Fruit fly (Drosophila melanogaster): ENCODE measurements around the gene LManV.

DNA sequence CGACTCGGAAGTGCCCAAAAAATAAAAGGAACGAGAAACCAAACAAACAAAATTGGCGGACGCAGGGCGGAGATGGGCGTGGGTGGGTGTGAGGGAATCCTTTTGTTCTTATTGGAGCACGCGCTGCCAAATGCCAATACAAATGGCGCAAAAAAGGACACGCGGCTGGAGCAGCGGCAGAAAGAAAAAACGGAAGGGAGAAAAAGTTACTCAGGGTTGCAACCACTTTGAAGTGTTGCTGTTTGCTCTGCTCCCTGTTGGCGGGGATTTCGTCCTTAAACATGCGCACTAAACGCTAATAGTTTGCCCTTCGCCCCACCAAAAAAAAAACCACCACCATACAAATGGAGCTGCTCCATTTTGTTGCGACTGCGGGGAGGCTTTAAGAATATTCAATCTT lies 28.6 kb downstream of the LManV start:
- no peak for TF ChIP-seq sv (GFP tag; optimal IDR thresholded peaks at IDR 0.05)
- no peak for TF ChIP-seq Abd-B (GFP tag; optimal IDR thresholded peaks at IDR 0.05)

Data from whole organism, wandering third instar larva.